Fruit fly (Drosophila melanogaster): ENCODE data around the gene Cdep.

Cdep gene

DNA sequence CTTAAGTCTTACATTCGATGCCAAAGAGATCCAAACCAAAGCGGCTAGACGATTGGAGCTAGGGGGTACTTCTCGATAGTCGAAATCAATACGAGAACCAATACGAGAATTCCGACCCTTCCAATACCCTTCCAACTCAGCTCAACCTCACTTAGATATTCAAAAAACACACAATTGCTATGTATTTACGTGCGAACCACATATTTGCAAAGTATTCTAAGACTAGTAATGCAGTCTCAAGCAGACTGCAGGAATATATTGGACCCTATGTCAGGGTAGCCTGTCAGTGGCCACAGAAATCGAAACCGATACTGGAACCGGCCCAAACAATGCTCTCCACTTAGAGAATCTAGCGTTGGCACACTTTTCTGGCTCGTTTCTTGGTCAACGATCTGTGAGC lies 47.5 kb downstream of the Cdep start:
- TF ChIP-seq gsb (GFP tag; IDR thresholded peaks at IDR 0.05) (peak; percentile 24; the same call in 1 of the 2 replicates), CG6272 (GFP tag; IDR thresholded peaks at IDR 0.05) (no peak), CG9932 (GFP tag; IDR thresholded peaks at IDR 0.05) (peak; percentile 15; the same call in 1 of the 2 replicates), Drgx (GFP tag; IDR thresholded peaks at IDR 0.05) (peak; percentile 63), ttk (GFP tag; IDR thresholded peaks at IDR 0.05) (no peak), CG16815 (GFP tag; optimal IDR thresholded peaks at IDR 0.05) (no peak), zfh1 (GFP tag; IDR thresholded peaks at IDR 0.05) (0 out of 3 replicates have a peak, but pooled peaks have one; percentile 6), grau (tag; optimal IDR thresholded peaks at IDR 0.05) (no peak), repo (GFP tag; optimal IDR thresholded peaks at IDR 0.05) (no peak), lilli (GFP tag; optimal IDR thresholded peaks at IDR 0.05) (no peak), CG12769 (tag; optimal IDR thresholded peaks at IDR 0.05) (no peak), CG17912 (GFP tag; optimal IDR thresholded peaks at IDR 0.05) (no peak)

- TF ChIP-seq CG7928 (GFP tag; optimal IDR thresholded peaks at IDR 0.05): no peak
- no peak for TF ChIP-seq Oli (tag; optimal IDR thresholded peaks at IDR 0.05)
- TF ChIP-seq CG10654 (GFP tag; optimal IDR thresholded peaks at IDR 0.05): no peak
- TF ChIP-seq CG11456 (GFP tag; IDR thresholded peaks at IDR 0.05): no peak
- TF ChIP-seq Eip74EF (GFP tag; optimal IDR thresholded peaks at IDR 0.05): no peak
- TF ChIP-seq lmd (GFP tag; IDR thresholded peaks at IDR 0.05): no peak
- TF ChIP-seq CG8281 (tag; optimal IDR thresholded peaks at IDR 0.05): no peak
- TF ChIP-seq tll (GFP tag; optimal IDR thresholded peaks at IDR 0.05): peak in 1 of 2 experiments; percentile 5
- TF ChIP-seq CG8478 (optimal IDR thresholded peaks at IDR 0.05): peak; percentile 11
- TF ChIP-seq CG31365 (tag; optimal IDR thresholded peaks at IDR 0.05): no peak
- peak; percentile 60 for TF ChIP-seq CG15479 (GFP tag; optimal IDR thresholded peaks at IDR 0.05)
- TF ChIP-seq CG5180 (GFP tag; optimal IDR thresholded peaks at IDR 0.05): peak; percentile 81
- TF ChIP-seq bbx (GFP tag; IDR thresholded peaks at IDR 0.05; ENCODE audit: partially characterized antibody): no peak
- TF ChIP-seq cad (GFP tag; optimal IDR thresholded peaks at IDR 0.05): peak; percentile 59
- no peak for TF ChIP-seq Hr3 (GFP tag; optimal IDR thresholded peaks at IDR 0.05)
- TF ChIP-seq cg (GFP tag; optimal IDR thresholded peaks at IDR 0.05): no peak
- no peak for TF ChIP-seq CG12769 (tag; optimal IDR thresholded peaks at IDR 0.05)
- TF ChIP-seq NfI (GFP tag; optimal IDR thresholded peaks at IDR 0.05): no peak
- no peak for TF ChIP-seq CG17912 (GFP tag; optimal IDR thresholded peaks at IDR 0.05)
- TF ChIP-seq CG6765 (GFP tag; optimal IDR thresholded peaks at IDR 0.05): no peak
Observed at dm6 chr3R:4960107-4960506, 49.8 kb downstream of the Cdep start.

dm6 chr3R:4960898-4961819 lies 50.8 kb downstream of the Cdep start, which contains the start of gene Jhbp2:
Gene Jhbp2 (minus strand): TSS chr3R:4961351.
- TF ChIP-seq sens (GFP tag) (peak; percentile 78), CG12299 (tag; optimal IDR thresholded peaks at IDR 0.05) (no peak), CG9609 (GFP tag; optimal IDR thresholded peaks at IDR 0.05) (no peak), btn (GFP tag; optimal IDR thresholded peaks at IDR 0.05) (no peak), Dip2 (GFP tag; IDR thresholded peaks at IDR 0.05) (no peak), Med (GFP tag) (peak; percentile 43), CG7357 (GFP tag; IDR thresholded peaks at IDR 0.05) (no peak), sqz (GFP tag; optimal IDR thresholded peaks at IDR 0.05) (no peak), pros (GFP tag; optimal IDR thresholded peaks at IDR 0.05) (no peak), ATbp (GFP tag; optimal IDR thresholded peaks at IDR 0.05) (peak; percentile 21), pb (GFP tag; optimal IDR thresholded peaks at IDR 0.05) (no peak), CG17829 (tag; optimal IDR thresholded peaks at IDR 0.05) (no peak), Xrp1 (GFP tag; IDR thresholded peaks at IDR 0.05) (peak; percentile 12; the same call in 1 of the 2 replicates), ci (GFP tag; IDR thresholded peaks at IDR 0.05) (0 out of 3 replicates have a peak, but pooled peaks have one; percentile 33), Bteb2 (GFP tag; optimal IDR thresholded peaks at IDR 0.05) (no peak), CG1603 (tag; optimal IDR thresholded peaks at IDR 0.05) (peak; percentile 34), PHDP (tag; optimal IDR thresholded peaks at IDR 0.05) (no peak), vvl (GFP tag; IDR thresholded peaks at IDR 0.05) (no peak)
